Fruit fly (Drosophila melanogaster) whole organism, pupa: Measurements from ENCODE around the gene CG9427.

Source experiments
- CG10348 ChIP-seq: fragments of 200-800 bp; sonication (Bioruptor generic); IDR thresholded peaks from 2 replicates; pipeline ENCODE4 v1.3.6; 2022; ENCODE audit warnings: missing biosample characterization, missing genetic modification characterization
- CG12605 ChIP-seq: fragments of 200-800 bp; sonication (Bioruptor generic); IDR thresholded peaks from 2 replicates; pipeline ENCODE4 v1.3.6; 2022; ENCODE audit warnings: missing biosample characterization, missing genetic modification characterization
- CG13204 ChIP-seq: fragments of 200-800 bp; sonication (Bioruptor generic); optimal IDR thresholded peaks from 2 replicates; lab custom pipeline; 2018; ENCODE audit warnings: missing biosample characterization, mild to moderate bottlenecking, missing genetic modification characterization, moderate library complexity
- CG14655 ChIP-seq: fragments of 200-800 bp; sonication (Bioruptor generic); optimal IDR thresholded peaks from 3 replicates; lab custom pipeline; 2017; ENCODE audit warnings: mild to moderate bottlenecking, missing biosample characterization, missing genetic modification reagents, missing genetic modification characterization
- CG15710 ChIP-seq: fragments of 200-800 bp; sonication (Bioruptor generic); optimal IDR thresholded peaks from 2 replicates; lab custom pipeline; 2018; ENCODE audit warnings: missing biosample characterization, mild to moderate bottlenecking, missing genetic modification characterization, moderate library complexity
- CG17806 ChIP-seq: fragments of 200-800 bp; sonication (Bioruptor generic); optimal IDR thresholded peaks from 2 replicates; lab custom pipeline; 2018; ENCODE audit warnings: missing biosample characterization, mild to moderate bottlenecking, missing genetic modification characterization, moderate library complexity
- CG32121 ChIP-seq: fragments of 200-800 bp; sonication (Bioruptor generic); IDR thresholded peaks from 2 replicates; pipeline ENCODE4 v1.3.6; 2022; ENCODE audit warnings: missing biosample characterization, missing genetic modification characterization
- CG34367 ChIP-seq: fragments of 200-800 bp; sonication (Bioruptor generic); optimal IDR thresholded peaks from 2 replicates; lab custom pipeline; 2018; ENCODE audit warnings: missing biosample characterization, mild to moderate bottlenecking, missing genetic modification characterization
- CG4496 ChIP-seq: fragments of 200-800 bp; sonication (Bioruptor generic); IDR thresholded peaks from 3 replicates; pipeline ENCODE4 v1.3.6; 2022; ENCODE audit warnings: missing biosample characterization, missing genetic modification characterization
- CG8159 ChIP-seq: fragments of 200-800 bp; sonication (Bioruptor generic); optimal IDR thresholded peaks from 3 replicates; lab custom pipeline; 2018; ENCODE audit warnings: missing biosample characterization, mild to moderate bottlenecking, missing genetic modification characterization, moderate library complexity
- CG8301 ChIP-seq: fragments of 200-800 bp; sonication (Bioruptor generic); optimal IDR thresholded peaks from 2 replicates; lab custom pipeline; 2018; ENCODE audit warnings: missing biosample characterization, mild to moderate bottlenecking, missing genetic modification characterization
- CG9948 ChIP-seq: fragments of 200-800 bp; sonication (Bioruptor generic); optimal IDR thresholded peaks from 2 replicates; lab custom pipeline; 2018; ENCODE audit warnings: missing biosample characterization, mild to moderate bottlenecking, missing genetic modification characterization, moderate library complexity
- D1 ChIP-seq: fragments of 200-800 bp; sonication (Bioruptor generic); optimal IDR thresholded peaks from 2 replicates; lab custom pipeline; 2018; ENCODE audit warnings: missing biosample characterization, mild to moderate bottlenecking, missing genetic modification characterization, moderate library complexity
- EcR ChIP-seq: fragments of 200-800 bp; sonication (Bioruptor generic); optimal IDR thresholded peaks from 3 replicates; lab custom pipeline; 2019; ENCODE audit warnings: missing biosample characterization, missing genetic modification characterization, mild to moderate bottlenecking, moderate library complexity, missing genetic modification reagents
- Ets98B ChIP-seq: fragments of 200-800 bp; sonication (Bioruptor generic); IDR thresholded peaks from 2 replicates; pipeline ENCODE4 v1.3.6; 2022; ENCODE audit warnings: missing biosample characterization, missing genetic modification characterization
- Pif1A ChIP-seq: fragments of 200-800 bp; sonication (Bioruptor generic); optimal IDR thresholded peaks from 3 replicates; lab custom pipeline; 2016; ENCODE audit warnings: missing biosample characterization, missing genetic modification characterization
- Pif1B ChIP-seq: fragments of 200-800 bp; sonication (Bioruptor generic); optimal IDR thresholded peaks from 3 replicates; lab custom pipeline; 2016; ENCODE audit warnings: missing biosample characterization, missing genetic modification characterization
- Snoo ChIP-seq: fragments of 200-800 bp; sonication (Bioruptor generic); optimal IDR thresholded peaks from 3 replicates; lab custom pipeline; 2017; ENCODE audit warnings: missing biosample characterization, mild to moderate bottlenecking, missing genetic modification characterization, inconsistent platforms
- fd96Ca ChIP-seq: fragments of 200-800 bp; sonication (Bioruptor generic); IDR thresholded peaks from 3 replicates; pipeline ENCODE4 v1.3.6; 2022; ENCODE audit warnings: missing biosample characterization, missing genetic modification characterization
- gl ChIP-seq: fragments of 200-800 bp; sonication (Bioruptor generic); optimal IDR thresholded peaks from 2 replicates; lab custom pipeline; 2018; ENCODE audit warnings: missing biosample characterization, mild to moderate bottlenecking, missing genetic modification characterization
- rn ChIP-seq: fragments of 200-800 bp; sonication (Bioruptor generic); IDR thresholded peaks from 2 replicates; pipeline ENCODE4 v1.3.6; 2022; ENCODE audit warnings: missing biosample characterization, missing genetic modification characterization

CG9427 gene

DNA sequence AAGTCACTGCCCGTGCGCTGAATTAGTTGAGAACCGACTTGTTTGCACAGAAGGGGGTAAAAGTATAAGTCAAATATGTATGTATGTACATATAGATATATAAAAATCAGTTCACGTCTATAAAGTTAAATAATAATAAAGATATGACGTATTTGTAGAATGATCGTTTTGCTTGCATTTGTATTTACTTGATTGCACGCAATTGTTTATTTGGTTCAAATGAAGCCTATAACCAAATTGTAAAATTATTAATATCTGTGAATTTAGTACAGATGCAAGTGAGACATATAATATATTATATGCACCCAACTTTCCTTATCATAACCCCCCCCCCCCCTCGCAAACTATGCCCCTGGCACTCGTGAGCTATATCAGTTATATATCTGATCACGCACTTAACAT, 26.2 kb downstream of the CG9427 start:
- TF ChIP-seq CG8159 (tag; lab: Kevin White, UChicago) (peak; percentile 61), CG4496 (GFP tag; lab: Robert Waterston, UW) (peak; percentile 51; the same call in 2 of the 3 replicates), rn (no peak), CG17806 (tag; lab: Kevin White, UChicago) (peak; percentile 45), Pif1B (GFP tag; lab: Kevin White, UChicago) (peak; percentile 31), CG32121 (GFP tag; lab: Robert Waterston, UW) (no peak), CG12605 (GFP tag; lab: Robert Waterston, UW) (no peak), Ets98B (GFP tag; lab: Robert Waterston, UW) (peak; percentile 40), CG15710 (tag; lab: Kevin White, UChicago) (peak; percentile 40), Snoo (tag; lab: Kevin White, UChicago) (no peak), CG13204 (GFP tag; lab: Kevin White, UChicago) (no peak), CG34367 (tag; lab: Kevin White, UChicago) (no peak), EcR (GFP tag; lab: Kevin White, UChicago) (no peak), CG9948 (peak; percentile 6), Pif1A (GFP tag; lab: Kevin White, UChicago) (peak; percentile 45), CG14655 (peak; percentile 25), CG8301 (peak; percentile 27), D1 (tag; lab: Kevin White, UChicago) (no peak), fd96Ca (GFP tag; lab: Robert Waterston, UW) (no peak), CG10348 (GFP tag; lab: Robert Waterston, UW) (no peak), gl (tag; lab: Kevin White, UChicago) (peak; percentile 22)

DNA sequence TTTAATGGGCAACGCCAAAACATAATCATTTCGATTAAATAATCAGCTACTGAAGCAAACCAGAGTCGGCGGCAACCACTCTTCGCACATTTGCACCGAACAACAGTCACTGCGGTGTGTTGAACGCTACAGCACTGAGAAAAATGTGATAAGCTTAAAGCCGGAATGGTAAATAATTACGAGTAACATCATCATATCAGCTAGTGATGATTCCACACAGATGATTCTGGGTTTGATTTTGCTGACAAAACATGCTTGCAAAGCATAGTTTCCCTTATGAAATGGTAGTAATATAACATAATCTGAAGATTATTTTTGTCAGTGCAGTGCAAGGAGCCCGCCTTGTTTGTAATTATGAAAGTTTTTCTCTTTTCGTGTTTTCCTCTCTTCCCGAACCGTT, 28.6 kb downstream of the CG9427 start:
- TF ChIP-seq CG9948 (peak; percentile 75), CG4496 (GFP tag; lab: Robert Waterston, UW) (peak; percentile 82), gl (tag; lab: Kevin White, UChicago) (peak; percentile 6), CG14655 (peak; percentile 92), CG8159 (tag; lab: Kevin White, UChicago) (peak; percentile 67), CG8301 (peak; percentile 94), rn (peak; percentile 38; the same call in 1 of the 2 replicates), Pif1B (GFP tag; lab: Kevin White, UChicago) (peak; percentile 77), EcR (GFP tag; lab: Kevin White, UChicago) (no peak), CG15710 (tag; lab: Kevin White, UChicago) (peak; percentile 58), fd96Ca (GFP tag; lab: Robert Waterston, UW) (peak; percentile 87), Ets98B (GFP tag; lab: Robert Waterston, UW) (peak; percentile 68), Snoo (tag; lab: Kevin White, UChicago) (peak; percentile 27), CG32121 (GFP tag; lab: Robert Waterston, UW) (peak; percentile 76), CG10348 (GFP tag; lab: Robert Waterston, UW) (peak; percentile 48; the same call in 1 of the 2 replicates), Pif1A (GFP tag; lab: Kevin White, UChicago) (peak; percentile 85), CG12605 (GFP tag; lab: Robert Waterston, UW) (peak; percentile 73), CG34367 (tag; lab: Kevin White, UChicago) (peak; percentile 47), D1 (tag; lab: Kevin White, UChicago) (peak; percentile 20), CG13204 (GFP tag; lab: Kevin White, UChicago) (peak; percentile 6), CG17806 (tag; lab: Kevin White, UChicago) (peak; percentile 75)

DNA sequence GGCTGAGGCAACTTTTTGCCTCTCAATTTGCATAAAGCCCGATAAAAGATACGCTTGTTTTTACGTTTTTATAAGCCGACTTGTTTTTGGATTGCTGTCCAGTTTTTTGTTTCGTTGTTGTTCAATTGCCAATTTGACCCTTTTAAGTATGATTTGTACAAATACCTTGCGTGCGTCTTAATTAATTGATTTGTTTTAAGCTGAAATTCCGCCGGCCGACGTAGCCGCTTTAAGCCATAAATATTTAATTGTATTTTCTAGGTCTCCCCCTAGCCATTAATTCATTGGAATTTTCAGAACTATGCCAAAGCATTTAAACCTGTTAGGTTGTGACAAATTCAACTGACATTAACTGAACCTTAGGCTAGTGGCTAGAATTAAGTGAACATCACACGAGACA, 30.1 kb downstream of the CG9427 start:
- TF ChIP-seq CG9948, result no peak
- no peak for TF ChIP-seq gl (tag; lab: Kevin White, UChicago)
- TF ChIP-seq CG8159 (tag; lab: Kevin White, UChicago), result no peak
- no peak for TF ChIP-seq fd96Ca (GFP tag; lab: Robert Waterston, UW)
- no peak for TF ChIP-seq CG8301
- no peak for TF ChIP-seq CG32121 (GFP tag; lab: Robert Waterston, UW)
- no peak for TF ChIP-seq CG17806 (tag; lab: Kevin White, UChicago)
- TF ChIP-seq CG13204 (GFP tag; lab: Kevin White, UChicago), result no peak
- no peak for TF ChIP-seq rn
- no peak for TF ChIP-seq Ets98B (GFP tag; lab: Robert Waterston, UW)
- TF ChIP-seq CG10348 (GFP tag; lab: Robert Waterston, UW), result no peak
- no peak for TF ChIP-seq CG14655
- no peak for TF ChIP-seq Pif1B (GFP tag; lab: Kevin White, UChicago)
- no peak for TF ChIP-seq CG34367 (tag; lab: Kevin White, UChicago)
- no peak for TF ChIP-seq D1 (tag; lab: Kevin White, UChicago)
- TF ChIP-seq CG4496 (GFP tag; lab: Robert Waterston, UW), result no peak
- no peak for TF ChIP-seq EcR (GFP tag; lab: Kevin White, UChicago)
- TF ChIP-seq Pif1A (GFP tag; lab: Kevin White, UChicago), result no peak

DNA sequence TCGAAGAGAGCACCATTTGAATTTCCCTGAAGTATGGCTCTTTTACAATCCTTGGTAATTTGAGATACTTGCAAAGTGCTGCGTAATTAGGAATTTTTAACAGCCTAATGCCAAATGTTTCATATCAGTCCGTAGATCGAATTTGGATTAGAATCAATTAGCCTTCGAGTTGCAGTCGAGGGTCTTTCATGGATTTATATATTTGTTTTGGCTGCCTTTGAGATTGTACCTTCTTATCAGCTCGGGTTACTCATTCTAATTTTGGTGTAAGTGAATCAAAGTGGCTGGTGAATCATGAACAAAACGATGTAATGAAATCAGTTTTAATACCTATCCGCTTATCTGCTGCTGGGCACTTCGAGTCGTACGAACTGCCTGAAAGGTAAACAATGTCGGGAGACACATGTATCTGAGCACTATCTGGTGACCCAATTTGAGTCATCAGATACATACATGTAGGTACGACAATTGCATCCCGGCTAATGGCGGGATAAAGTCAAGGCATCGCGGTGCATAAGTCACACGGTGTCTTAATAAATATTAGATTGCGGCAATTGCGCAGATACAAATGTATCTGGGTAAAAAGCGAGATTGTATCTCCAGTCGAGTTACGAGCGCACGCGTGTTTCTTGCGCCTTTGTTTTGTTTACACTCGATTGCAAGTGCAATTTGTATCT, 30.9 kb downstream of the CG9427 start:
- TF ChIP-seq CG8159 (tag; lab: Kevin White, UChicago), result no peak
- TF ChIP-seq CG14655, result no peak
- no peak for TF ChIP-seq CG15710 (tag; lab: Kevin White, UChicago)
- no peak for TF ChIP-seq Ets98B (GFP tag; lab: Robert Waterston, UW)
- no peak for TF ChIP-seq fd96Ca (GFP tag; lab: Robert Waterston, UW)
- no peak for TF ChIP-seq rn
- TF ChIP-seq CG34367 (tag; lab: Kevin White, UChicago), result no peak
- no peak for TF ChIP-seq CG13204 (GFP tag; lab: Kevin White, UChicago)
- TF ChIP-seq CG9948, result no peak
- no peak for TF ChIP-seq D1 (tag; lab: Kevin White, UChicago)
- TF ChIP-seq CG32121 (GFP tag; lab: Robert Waterston, UW), result no peak
- no peak for TF ChIP-seq Pif1B (GFP tag; lab: Kevin White, UChicago)
- no peak for TF ChIP-seq gl (tag; lab: Kevin White, UChicago)
- TF ChIP-seq CG8301, result no peak
- TF ChIP-seq, all 21 proteins: peak for 0
